Fruit fly (Drosophila melanogaster) Kc167 (cell line): ENCODE measurements around the gene CG6901.

Experiments
- Myc ChIP-seq: fragments of >200 bp; optimal IDR thresholded peaks from 2 replicates; lab custom pipeline; 2017; ENCODE audit warnings: missing external identifiers
- Sin3A ChIP-seq: fragments of >200 bp; optimal IDR thresholded peaks from 2 replicates; lab custom pipeline; 2018; ENCODE audit warnings: missing external identifiers
- psq ChIP-seq: fragments of >200 bp; optimal IDR thresholded peaks from 2 replicates; lab custom pipeline; 2017; ENCODE audit warnings: missing external identifiers

- TF ChIP-seq Myc (lab: Kevin White, UChicago), result no peak
- no peak for TF ChIP-seq psq
- no peak for TF ChIP-seq Sin3A (lab: Kevin White, UChicago)
These were observed 30.0 kb downstream of the CG6901 start for dm6 chr3R:16353195-16353594.
